Worm (Caenorhabditis elegans) whole organism, late embryonic: ENCODE results near the gene alg-4.

Source experiments
- T23F11.4 ChIP-seq: fragments of 200-800 bp; sonication (Bioruptor generic); optimal IDR thresholded peaks from 2 replicates; lab custom pipeline; 2018; ENCODE audit warnings: mild to moderate bottlenecking, missing genetic modification characterization, missing compliant biosample characterization
- ahr-1 ChIP-seq: sonication (generic microtip); optimal IDR thresholded peaks from 2 replicates; lab custom pipeline; 2016; ENCODE audit warnings: missing genetic modification characterization, missing compliant biosample characterization
- ceh-14 ChIP-seq: sonication (generic microtip); optimal IDR thresholded peaks from 2 replicates; lab custom pipeline; 2016; ENCODE audit warnings: missing genotype, missing genetic modification characterization, missing compliant biosample characterization
- ceh-19 ChIP-seq: fragments of 200-800 bp; sonication (Bioruptor generic); optimal IDR thresholded peaks from 2 replicates; lab custom pipeline; 2018; ENCODE audit warnings: mild to moderate bottlenecking, missing genetic modification characterization, missing compliant biosample characterization
- ceh-22 ChIP-seq: sonication (generic microtip); optimal IDR thresholded peaks from 2 replicates; lab custom pipeline; 2017; ENCODE audit warnings: missing biosample characterization, missing genetic modification characterization
- ceh-24 ChIP-seq: sonication (generic microtip); optimal IDR thresholded peaks from 2 replicates; lab custom pipeline; 2016; ENCODE audit warnings: mild to moderate bottlenecking, missing genetic modification characterization, missing compliant biosample characterization
- ceh-34 ChIP-seq: sonication (generic microtip); optimal IDR thresholded peaks from 2 replicates; lab custom pipeline; 2016; ENCODE audit warnings: mild to moderate bottlenecking, missing genetic modification characterization, missing compliant biosample characterization
- ceh-45 ChIP-seq: fragments of 200-800 bp; sonication (Bioruptor generic); IDR thresholded peaks from 2 replicates; pipeline ENCODE4 v1.3.6; 2022; ENCODE audit warnings: missing genetic modification reagents, missing genetic modification characterization, missing compliant biosample characterization
- ceh-48 ChIP-seq: sonication (generic microtip); optimal IDR thresholded peaks from 2 replicates; lab custom pipeline; 2016; ENCODE audit warnings: missing genetic modification characterization, inconsistent platforms, missing compliant biosample characterization
- che-1 ChIP-seq: sonication (generic microtip); optimal IDR thresholded peaks from 2 replicates; lab custom pipeline; 2016; ENCODE audit warnings: mild to moderate bottlenecking, missing genetic modification characterization, missing compliant biosample characterization
- dmd-4 ChIP-seq: sonication (generic microtip); optimal IDR thresholded peaks from 2 replicates; lab custom pipeline; 2016; ENCODE audit warnings: borderline replicate concordance, missing genetic modification characterization, missing compliant biosample characterization
- elt-2 ChIP-seq: sonication (generic microtip); optimal IDR thresholded peaks from 2 replicates; lab custom pipeline; 2016; ENCODE audit warnings: missing genetic modification reagents, missing genetic modification characterization, missing compliant biosample characterization
- eyg-1 ChIP-seq: sonication (generic microtip); optimal IDR thresholded peaks from 2 replicates; lab custom pipeline; 2016; ENCODE audit warnings: missing genotype, missing genetic modification characterization, missing compliant biosample characterization
- fkh-6 ChIP-seq: sonication (generic microtip); optimal IDR thresholded peaks from 2 replicates; lab custom pipeline; 2016; ENCODE audit warnings: missing genetic modification characterization, missing compliant biosample characterization
- hlh-13 ChIP-seq: fragments of 200-800 bp; sonication (Bioruptor generic); optimal IDR thresholded peaks from 2 replicates; lab custom pipeline; 2018; ENCODE audit warnings: mild to moderate bottlenecking, missing genetic modification characterization, missing compliant biosample characterization
- hlh-8 ChIP-seq: sonication (generic microtip); optimal IDR thresholded peaks from 2 replicates; lab custom pipeline; 2016; ENCODE audit warnings: missing genotype, missing genetic modification characterization, missing compliant biosample characterization
- madf-2 ChIP-seq: sonication (generic microtip); optimal IDR thresholded peaks from 2 replicates; lab custom pipeline; 2017; ENCODE audit warnings: missing genetic modification characterization, missing compliant biosample characterization
- mec-3 ChIP-seq: sonication (generic microtip); optimal IDR thresholded peaks from 2 replicates; lab custom pipeline; 2016; ENCODE audit warnings: borderline replicate concordance, missing genetic modification characterization, missing compliant biosample characterization
- npax-4 ChIP-seq: sonication (generic microtip); optimal IDR thresholded peaks from 2 replicates; lab custom pipeline; 2016; ENCODE audit warnings: missing genetic modification characterization, missing compliant biosample characterization
- odd-2 ChIP-seq: sonication (generic microtip); optimal IDR thresholded peaks from 2 replicates; lab custom pipeline; 2017; ENCODE audit warnings: antibody characterized with exemption, mild to moderate bottlenecking, missing genetic modification characterization, missing compliant biosample characterization
- pag-3 ChIP-seq: sonication (generic microtip); optimal IDR thresholded peaks from 2 replicates; lab custom pipeline; 2016; ENCODE audit warnings: missing compliant biosample characterization, missing genetic modification characterization, borderline replicate concordance
- pat-9 ChIP-seq: fragments of 200-800 bp; sonication (Bioruptor generic); optimal IDR thresholded peaks from 2 replicates; lab custom pipeline; 2018; ENCODE audit warnings: mild to moderate bottlenecking, missing genetic modification characterization, moderate library complexity, missing compliant biosample characterization
- pax-1 ChIP-seq: fragments of 150-350 bp; optimal IDR thresholded peaks from 2 replicates; lab custom pipeline; 2014; ENCODE audit warnings: missing biosample characterization, missing genetic modification characterization
- pha-2 ChIP-seq: sonication (generic microtip); optimal IDR thresholded peaks from 2 replicates; lab custom pipeline; 2017; ENCODE audit warnings: mild to moderate bottlenecking, missing genetic modification characterization, missing compliant biosample characterization
- pha-4 ChIP-seq: fragments of 150-350 bp; optimal IDR thresholded peaks from 2 replicates; lab custom pipeline; 2018; ENCODE audit warnings: missing biosample characterization, missing genetic modification reagents, missing genetic modification characterization
- pqm-1 ChIP-seq: sonication (generic microtip); optimal IDR thresholded peaks from 2 replicates; lab custom pipeline; 2016; ENCODE audit warnings: missing genetic modification characterization, missing compliant biosample characterization
- ref-2 ChIP-seq: sonication (generic microtip); optimal IDR thresholded peaks from 2 replicates; lab custom pipeline; 2016; ENCODE audit warnings: missing genetic modification characterization, missing compliant biosample characterization
- sox-2 ChIP-seq: fragments of 200-800 bp; sonication (Bioruptor generic); IDR thresholded peaks from 2 replicates; pipeline ENCODE4 v1.3.6; 2022; ENCODE audit warnings: missing genetic modification reagents, missing genetic modification characterization, missing compliant biosample characterization
- tbx-2 ChIP-seq: sonication (generic microtip); optimal IDR thresholded peaks from 2 replicates; lab custom pipeline; 2016; ENCODE audit warnings: missing genetic modification characterization, missing compliant biosample characterization
- unc-42 ChIP-seq: sonication (generic microtip); optimal IDR thresholded peaks from 2 replicates; lab custom pipeline; 2016; ENCODE audit warnings: missing genotype, missing genetic modification characterization, missing compliant biosample characterization
- unc-86 ChIP-seq: sonication (generic microtip); optimal IDR thresholded peaks from 2 replicates; lab custom pipeline; 2016; ENCODE audit warnings: missing genetic modification characterization, missing compliant biosample characterization
- ztf-16 ChIP-seq: sonication (generic microtip); optimal IDR thresholded peaks from 2 replicates; lab custom pipeline; 2017; ENCODE audit warnings: missing genetic modification characterization, missing compliant biosample characterization

alg-4 gene

ce11 chrIII:9853667-9854620 is 37.3 kb downstream of the alg-4 start:
- no peak for TF ChIP-seq odd-2
- TF ChIP-seq pat-9 (tag; lab: Kevin White, UChicago), result no peak
- no peak for TF ChIP-seq npax-4 (tag; lab: Kevin White, UChicago)
- TF ChIP-seq ceh-48 (tag; lab: Kevin White, UChicago), result no peak
- no peak for TF ChIP-seq pqm-1 (tag; lab: Kevin White, UChicago)
- TF ChIP-seq pha-2 (tag; lab: Kevin White, UChicago), result no peak
- no peak for TF ChIP-seq ref-2 (tag; lab: Kevin White, UChicago)

ce11 chrIII:9851547-9851946 is 39.7 kb downstream of the alg-4 start, which contains the start of gene K11H3.3:
TSS of gene K11H3.3 (plus strand) at chrIII:9851854.
- TF ChIP-seq ahr-1 (tag; lab: Kevin White, UChicago), result no peak
- TF ChIP-seq sox-2 (GFP tag; lab: Robert Waterston, UW), result no peak
- TF ChIP-seq T23F11.4 (GFP tag; lab: Kevin White, UChicago), result no peak
- TF ChIP-seq dmd-4 (tag; lab: Kevin White, UChicago), result no peak
- no peak for TF ChIP-seq unc-42 (tag; lab: Kevin White, UChicago)
- no peak for TF ChIP-seq madf-2 (tag; lab: Kevin White, UChicago)
- no peak for TF ChIP-seq ceh-19 (GFP tag; lab: Kevin White, UChicago)
- no peak for TF ChIP-seq che-1
- TF ChIP-seq tbx-2 (tag; lab: Kevin White, UChicago), result no peak
- no peak for TF ChIP-seq hlh-13 (GFP tag; lab: Kevin White, UChicago)
- TF ChIP-seq unc-86 (tag; lab: Kevin White, UChicago), result no peak
- no peak for TF ChIP-seq mec-3
- TF ChIP-seq pax-1 (tag; lab: Kevin White, UChicago), result no peak
- no peak for TF ChIP-seq eyg-1 (tag; lab: Kevin White, UChicago)
- TF ChIP-seq pag-3 (tag; lab: Kevin White, UChicago), result no peak

ce11 chrIII:9850877-9851276 is 40.3 kb downstream of the alg-4 start:
- TF ChIP-seq pha-4 (no peak), ceh-45 (GFP tag; lab: Robert Waterston, UW) (no peak), odd-2 (no peak), ceh-14 (tag; lab: Kevin White, UChicago) (no peak), pax-1 (tag; lab: Kevin White, UChicago) (no peak), ceh-22 (no peak), ztf-16 (tag; lab: Kevin White, UChicago) (no peak), ceh-24 (tag; lab: Kevin White, UChicago) (no peak), ceh-34 (tag; lab: Kevin White, UChicago) (no peak), fkh-6 (no peak), pqm-1 (tag; lab: Kevin White, UChicago) (no peak), madf-2 (tag; lab: Kevin White, UChicago) (no peak)

ce11 chrIII:9849950-9850349 is 41.3 kb downstream of the alg-4 start:
- TF ChIP-seq elt-2 (tag; lab: Kevin White, UChicago), result no peak
- TF ChIP-seq, all 69 proteins: peak for 0

ce11 chrIII:9849111-9849510 is 42.1 kb downstream of the alg-4 start:
- TF ChIP-seq hlh-8 (tag; lab: Kevin White, UChicago) (peak; percentile 8), sox-2 (GFP tag; lab: Robert Waterston, UW) (peak; percentile 31; the same call in 1 of the 2 replicates)
